Worm (Caenorhabditis elegans) whole organism, early embryonic: ENCODE data around the gene fbxa-141.

Experiments used
- ama-1 ChIP-seq: fragments of 150-350 bp; optimal IDR thresholded peaks from 2 replicates; lab custom pipeline; 2014
- ets-7 ChIP-seq: sonication (generic microtip); optimal IDR thresholded peaks from 2 replicates; lab custom pipeline; 2016; ENCODE audit warnings: missing genotype, missing genetic modification characterization, missing compliant biosample characterization
- hnd-1 ChIP-seq: sonication (generic microtip); optimal IDR thresholded peaks from 2 replicates; lab custom pipeline; 2016; ENCODE audit warnings: missing genetic modification characterization, missing compliant biosample characterization

- TF ChIP-seq hnd-1 (tag; lab: Kevin White, UChicago), result no peak
- TF ChIP-seq ama-1 (lab: Kevin White, UChicago), result no peak
- TF ChIP-seq ets-7 (tag; lab: Kevin White, UChicago), result no peak
Measured at ce11 chrX:14515028-14515427, 2.3 kb upstream of the fbxa-141 start, which contains the start of gene gcsh-1.
